Fruit fly (Drosophila melanogaster) whole organism, embryonic: ENCODE data around the gene CG14400.

ENCODE experiments used
- BEAF-32 ChIP-seq: fragments of 200-800 bp; sonication (Bioruptor generic); optimal IDR thresholded peaks from 3 replicates; lab custom pipeline; 2017; ENCODE audit warnings: missing biosample characterization, missing genetic modification characterization, mild to moderate bottlenecking, moderate library complexity, missing genetic modification reagents
- Blimp-1 ChIP-seq: fragments of 200-800 bp; sonication (Bioruptor generic); optimal IDR thresholded peaks from 3 replicates; lab custom pipeline; 2018; ENCODE audit warnings: missing biosample characterization, missing genetic modification characterization, mild to moderate bottlenecking, moderate library complexity, missing genetic modification reagents
- C15 ChIP-seq: fragments of 200-800 bp; sonication (Bioruptor generic); IDR thresholded peaks from 3 replicates; pipeline ENCODE4 v1.3.6; 2022; ENCODE audit warnings: missing biosample characterization, missing genetic modification characterization
- CG11560 ChIP-seq: fragments of 200-800 bp; sonication (Bioruptor generic); IDR thresholded peaks from 3 replicates; pipeline ENCODE4 v1.3.6; 2022; ENCODE audit warnings: missing biosample characterization, missing genetic modification characterization
- CG13624 ChIP-seq: fragments of 200-800 bp; sonication (Bioruptor generic); optimal IDR thresholded peaks from 2 replicates; lab custom pipeline; 2016; ENCODE audit warnings: missing biosample characterization, missing genetic modification characterization
- CG1529 ChIP-seq: fragments of 200-800 bp; sonication (Bioruptor generic); optimal IDR thresholded peaks from 3 replicates; lab custom pipeline; 2018; ENCODE audit warnings: missing biosample characterization, missing genetic modification characterization
- CG17802 ChIP-seq: fragments of 200-800 bp; sonication (Bioruptor generic); optimal IDR thresholded peaks from 2 replicates; lab custom pipeline; 2018; ENCODE audit warnings: missing biosample characterization, mild to moderate bottlenecking, missing genetic modification characterization, moderate library complexity
- CG4424 ChIP-seq: fragments of 200-800 bp; sonication (Bioruptor generic); optimal IDR thresholded peaks from 3 replicates; lab custom pipeline; 2016; ENCODE audit warnings: missing biosample characterization, missing genetic modification characterization
- CG4854 ChIP-seq: fragments of 200-800 bp; sonication (Bioruptor generic); optimal IDR thresholded peaks from 2 replicates; lab custom pipeline; 2016; ENCODE audit warnings: missing biosample characterization, missing genetic modification characterization, inconsistent platforms
- CG6272 ChIP-seq: fragments of 200-800 bp; sonication (Bioruptor generic); IDR thresholded peaks from 2 replicates; pipeline ENCODE4 v1.3.6; 2022; ENCODE audit warnings: missing biosample characterization, missing genetic modification characterization
- CG7556 ChIP-seq: fragments of 200-800 bp; sonication (Bioruptor generic); optimal IDR thresholded peaks from 2 replicates; lab custom pipeline; 2017; ENCODE audit warnings: missing biosample characterization, mild to moderate bottlenecking, missing genetic modification characterization
- CG7987 ChIP-seq: fragments of 200-800 bp; sonication (Bioruptor generic); optimal IDR thresholded peaks from 2 replicates; lab custom pipeline; 2018; ENCODE audit warnings: missing biosample characterization, mild to moderate bottlenecking, missing genetic modification characterization, moderate library complexity
- CTCF ChIP-seq: fragments of 200-800 bp; sonication (Bioruptor generic); optimal IDR thresholded peaks from 2 replicates; lab custom pipeline; 2017; ENCODE audit warnings: missing biosample characterization, mild to moderate bottlenecking, missing genetic modification characterization, moderate library complexity
- Chrac-16 ChIP-seq: fragments of 200-800 bp; sonication (Bioruptor generic); optimal IDR thresholded peaks from 3 replicates; lab custom pipeline; 2016; ENCODE audit warnings: missing biosample characterization, missing genetic modification characterization
- Dfd ChIP-seq, 2 experiments: fragments of >200 bp; optimal IDR thresholded peaks; 2 replicates each; lab custom pipeline; 2017; ENCODE audit warnings: missing biosample characterization in 2 of 2, missing genetic modification characterization in 2 of 2
- Dll ChIP-seq: fragments of 200-800 bp; sonication (Bioruptor generic); IDR thresholded peaks from 4 replicates; pipeline ENCODE4 v1.3.6; 2022; ENCODE audit warnings: missing biosample characterization, missing genetic modification characterization; ENCODE audit not compliant: partially characterized antibody
- Dref ChIP-seq: fragments of 200-800 bp; sonication (Bioruptor generic); IDR thresholded peaks from 2 replicates; pipeline ENCODE4 v1.3.6; 2022; ENCODE audit warnings: missing biosample characterization, missing genetic modification characterization
- E2f1 ChIP-seq: fragments of 200-800 bp; sonication (Bioruptor generic); IDR thresholded peaks from 2 replicates; pipeline ENCODE4 v1.3.6; 2022; ENCODE audit warnings: missing biosample characterization, missing genetic modification characterization
- GATAe ChIP-seq: fragments of 200-800 bp; sonication (Bioruptor generic); conservative IDR thresholded peaks from 2 replicates; pipeline ENCODE4 v1.3.6; 2022; ENCODE audit warnings: missing biosample characterization, missing genetic modification characterization
- Hr78 ChIP-seq, 2 experiments: fragments of 200-800 bp in 1 of 2; fragments of >200 bp in 1 of 2; sonication (Bioruptor generic) in 1 of 2; optimal IDR thresholded peaks; 2 replicates each; lab custom pipeline; 2017 to 2019; ENCODE audit warnings: missing biosample characterization in 2 of 2, missing genetic modification characterization in 2 of 2, mild to moderate bottlenecking in 1 of 2, moderate library complexity in 1 of 2
- Hsf ChIP-seq: fragments of 200-800 bp; sonication (Bioruptor generic); optimal IDR thresholded peaks from 3 replicates; lab custom pipeline; 2016; ENCODE audit warnings: missing biosample characterization, missing genetic modification characterization
- Lpt ChIP-seq: fragments of >200 bp; optimal IDR thresholded peaks from 2 replicates; lab custom pipeline; 2018; ENCODE audit warnings: missing biosample characterization, missing genetic modification characterization
- MESR4 ChIP-seq: fragments of 200-800 bp; sonication (Bioruptor generic); optimal IDR thresholded peaks from 2 replicates; lab custom pipeline; 2018; ENCODE audit warnings: missing biosample characterization, mild to moderate bottlenecking, missing genetic modification characterization, moderate library complexity
- Med ChIP-seq: fragments of 200-800 bp; sonication (Bioruptor generic); peaks from one replicate; lab custom pipeline; 2016; ENCODE audit warnings: missing biosample characterization, missing genetic modification characterization, mild to moderate bottlenecking, inconsistent platforms, moderate library complexity
- Meics ChIP-seq: fragments of 200-800 bp; sonication (Bioruptor generic); optimal IDR thresholded peaks from 2 replicates; lab custom pipeline; 2017; ENCODE audit warnings: missing biosample characterization, mild to moderate bottlenecking, missing genetic modification characterization
- NC2α ChIP-seq: fragments of 200-800 bp; sonication (Bioruptor generic); optimal IDR thresholded peaks from 2 replicates; lab custom pipeline; 2016; ENCODE audit warnings: missing biosample characterization, missing genetic modification characterization
- NC2β ChIP-seq: fragments of 200-800 bp; sonication (Bioruptor generic); optimal IDR thresholded peaks from 2 replicates; lab custom pipeline; 2016; ENCODE audit warnings: missing biosample characterization, missing genetic modification characterization
- NFAT ChIP-seq: fragments of 200-800 bp; sonication (Bioruptor generic); IDR thresholded peaks from 2 replicates; pipeline ENCODE4 v1.3.6; 2022; ENCODE audit warnings: missing biosample characterization, missing genetic modification characterization
- NfI ChIP-seq: fragments of 200-800 bp; sonication (Bioruptor generic); optimal IDR thresholded peaks from 3 replicates; lab custom pipeline; 2018; ENCODE audit warnings: missing biosample characterization, mild to moderate bottlenecking, missing genetic modification characterization, moderate library complexity
- Scr ChIP-seq: fragments of 200-800 bp; sonication (Bioruptor generic); IDR thresholded peaks from 2 replicates; pipeline ENCODE4 v1.3.6; 2022; ENCODE audit warnings: missing biosample characterization, missing genetic modification characterization; ENCODE audit not compliant: partially characterized antibody
- Usf ChIP-seq: fragments of 200-800 bp; sonication (Bioruptor generic); optimal IDR thresholded peaks from 2 replicates; lab custom pipeline; 2017; ENCODE audit warnings: missing genotype, missing biosample characterization, missing genetic modification characterization
- ara ChIP-seq: fragments of 200-800 bp; sonication (Bioruptor generic); IDR thresholded peaks from 2 replicates; pipeline ENCODE4 v1.3.6; 2022; ENCODE audit warnings: missing biosample characterization, missing genetic modification characterization
- cg ChIP-seq: fragments of 200-800 bp; sonication (Bioruptor generic); optimal IDR thresholded peaks from 3 replicates; lab custom pipeline; 2019; ENCODE audit warnings: missing biosample characterization, mild to moderate bottlenecking, missing genetic modification characterization, moderate library complexity
- chif ChIP-seq, 2 experiments: fragments of 200-800 bp; sonication (Bioruptor generic); optimal IDR thresholded peaks; 3 replicates each; lab custom pipeline; 2016; ENCODE audit warnings: missing biosample characterization in 2 of 2, missing genetic modification characterization in 2 of 2
- croc ChIP-seq: fragments of 200-800 bp; sonication (Bioruptor generic); conservative IDR thresholded peaks from 3 replicates; pipeline ENCODE4 v1.3.6; 2022; ENCODE audit warnings: missing biosample characterization, missing genetic modification characterization
- disco-r ChIP-seq: fragments of 200-800 bp; sonication (Bioruptor generic); optimal IDR thresholded peaks from 2 replicates; lab custom pipeline; 2016; ENCODE audit warnings: missing biosample characterization, missing genetic modification characterization
- dmrt99B ChIP-seq: fragments of 200-800 bp; sonication (Bioruptor generic); optimal IDR thresholded peaks from 2 replicates; lab custom pipeline; 2018; ENCODE audit warnings: missing biosample characterization, mild to moderate bottlenecking, missing genetic modification characterization, moderate library complexity
- ewg ChIP-seq: fragments of 200-800 bp; sonication (Bioruptor generic); optimal IDR thresholded peaks from 3 replicates; lab custom pipeline; 2017; ENCODE audit warnings: mild to moderate bottlenecking, missing biosample characterization, missing genetic modification reagents, missing genetic modification characterization
- fru ChIP-seq: fragments of >200 bp; optimal IDR thresholded peaks from 2 replicates; lab custom pipeline; 2017
- gem ChIP-seq: fragments of 200-800 bp; sonication (Bioruptor generic); optimal IDR thresholded peaks from 2 replicates; lab custom pipeline; 2019; ENCODE audit warnings: missing biosample characterization, mild to moderate bottlenecking, missing genetic modification characterization, moderate library complexity
- jing ChIP-seq: fragments of 200-800 bp; sonication (Bioruptor generic); optimal IDR thresholded peaks from 2 replicates; lab custom pipeline; 2018; ENCODE audit warnings: missing biosample characterization, mild to moderate bottlenecking, missing genetic modification characterization
- mld ChIP-seq: fragments of 200-800 bp; sonication (Bioruptor generic); IDR thresholded peaks from 3 replicates; pipeline ENCODE4 v1.3.6; 2022; ENCODE audit warnings: missing biosample characterization, missing genetic modification characterization; ENCODE audit not compliant: partially characterized antibody
- oc ChIP-seq: fragments of 200-800 bp; sonication (Bioruptor generic); optimal IDR thresholded peaks from 2 replicates; lab custom pipeline; 2018; ENCODE audit warnings: missing biosample characterization, mild to moderate bottlenecking, missing genetic modification characterization, moderate library complexity
- pita ChIP-seq: fragments of 200-800 bp; sonication (Bioruptor generic); optimal IDR thresholded peaks from 2 replicates; lab custom pipeline; 2017; ENCODE audit warnings: missing biosample characterization, mild to moderate bottlenecking, missing genetic modification characterization
- pros ChIP-seq: fragments of 200-800 bp; sonication (Bioruptor generic); optimal IDR thresholded peaks from 3 replicates; lab custom pipeline; 2019; ENCODE audit warnings: missing biosample characterization, mild to moderate bottlenecking, missing genetic modification characterization, moderate library complexity
- pzg ChIP-seq: fragments of 200-800 bp; sonication (Bioruptor generic); optimal IDR thresholded peaks from 3 replicates; lab custom pipeline; 2018; ENCODE audit warnings: missing biosample characterization, mild to moderate bottlenecking, missing genetic modification characterization, moderate library complexity
- scrt ChIP-seq: fragments of 200-800 bp; sonication (Bioruptor generic); optimal IDR thresholded peaks from 2 replicates; lab custom pipeline; 2018; ENCODE audit warnings: missing biosample characterization, mild to moderate bottlenecking, missing genetic modification characterization, moderate library complexity
- sens ChIP-seq: fragments of 200-800 bp; sonication (Bioruptor generic); peaks from one replicate; lab custom pipeline; 2016; ENCODE audit warnings: missing biosample characterization, missing genetic modification characterization
- sens-2 ChIP-seq: fragments of 200-800 bp; sonication (Bioruptor generic); IDR thresholded peaks from 2 replicates; pipeline ENCODE4 v1.3.6; 2022; ENCODE audit warnings: missing biosample characterization, missing genetic modification characterization
- shn ChIP-seq: fragments of 200-800 bp; sonication (Bioruptor generic); optimal IDR thresholded peaks from 3 replicates; lab custom pipeline; 2016; ENCODE audit warnings: missing biosample characterization, missing genetic modification characterization
- vvl ChIP-seq: fragments of 200-800 bp; sonication (Bioruptor generic); IDR thresholded peaks from 2 replicates; pipeline ENCODE4 v1.3.6; 2022; ENCODE audit warnings: missing biosample characterization, missing genetic modification characterization
- zen ChIP-seq: fragments of 200-800 bp; sonication (Bioruptor generic); optimal IDR thresholded peaks from 3 replicates; lab custom pipeline; 2018; ENCODE audit warnings: missing biosample characterization, mild to moderate bottlenecking, missing genetic modification characterization, moderate library complexity
- zfh1 ChIP-seq: fragments of 200-800 bp; sonication (Bioruptor generic); IDR thresholded peaks from 3 replicates; pipeline ENCODE4 v1.3.6; 2022; ENCODE audit warnings: missing biosample characterization, missing genetic modification characterization

Gene CG14400

dm6 chr2L:20896681-20897341, 39.1 kb upstream of the CG14400 start (continued):
- no peak for TF ChIP-seq MESR4 (GFP tag; lab: Kevin White, UChicago)
- no peak for TF ChIP-seq Dll
- TF ChIP-seq scrt (GFP tag; lab: Kevin White, UChicago) = peak; percentile 44
- TF ChIP-seq CG7987 (GFP tag; lab: Kevin White, UChicago) = peak; percentile 87
- TF ChIP-seq zen (tag; lab: Kevin White, UChicago) = no peak
- TF ChIP-seq NFAT (GFP tag; lab: Robert Waterston, UW) = no peak
- TF ChIP-seq gem (tag; lab: Kevin White, UChicago) = peak; percentile 37
- TF ChIP-seq CG6272 (GFP tag; lab: Robert Waterston, UW) = no peak
- no peak for TF ChIP-seq CG13624
- no peak for TF ChIP-seq NC2β (GFP tag; lab: Kevin White, UChicago)
- TF ChIP-seq CG17802 (tag; lab: Kevin White, UChicago) = no peak
- no peak for TF ChIP-seq Dref (GFP tag; lab: Robert Waterston, UW)
- no peak for TF ChIP-seq pita (GFP tag; lab: Kevin White, UChicago)
- TF ChIP-seq croc (GFP tag; lab: Robert Waterston, UW) = no peak
- no peak for TF ChIP-seq pros (GFP tag; lab: Kevin White, UChicago)
- no peak for TF ChIP-seq Lpt (GFP tag; lab: Kevin White, UChicago)
- TF ChIP-seq chif (GFP tag; optimal IDR thresholded peaks at IDR 0.05; lab: Kevin White, UChicago) = no peak
- no peak for TF ChIP-seq disco-r (GFP tag; lab: Kevin White, UChicago)
- TF ChIP-seq CTCF = peak; percentile 14
- no peak for TF ChIP-seq Scr
- TF ChIP-seq ara (GFP tag; lab: Robert Waterston, UW) = no peak
- TF ChIP-seq ewg (GFP tag; lab: Kevin White, UChicago) = no peak
- TF ChIP-seq dmrt99B (tag; lab: Kevin White, UChicago) = peak; percentile 47
- no peak for TF ChIP-seq pzg (GFP tag; lab: Kevin White, UChicago)
- TF ChIP-seq Hr78 (GFP tag; optimal IDR thresholded peaks at IDR 0.05; lab: Kevin White, UChicago) = peak in 1 of 2 experiments; percentile 75
- TF ChIP-seq Dfd (GFP tag; optimal IDR thresholded peaks at IDR 0.05; lab: Kevin White, UChicago) = no peak
- TF ChIP-seq C15 (GFP tag; lab: Robert Waterston, UW) = 0 out of 3 replicates have a peak, but pooled peaks have one; percentile 37
- TF ChIP-seq NfI (GFP tag; lab: Kevin White, UChicago) = peak; percentile 46
- TF ChIP-seq Meics (GFP tag; lab: Kevin White, UChicago) = no peak
- TF ChIP-seq CG11560 = no peak
- TF ChIP-seq Hsf (GFP tag; lab: Kevin White, UChicago) = no peak
- peak; percentile 30 for TF ChIP-seq CG4854
- no peak for TF ChIP-seq GATAe
- TF ChIP-seq E2f1 (GFP tag; lab: Robert Waterston, UW) = no peak
- no peak for TF ChIP-seq jing
- no peak for TF ChIP-seq mld (GFP tag; lab: Robert Waterston, UW)
- TF ChIP-seq CG4424 (GFP tag; lab: Kevin White, UChicago) = no peak
- no peak for TF ChIP-seq shn (GFP tag; lab: Kevin White, UChicago)
- no peak for TF ChIP-seq CG7556
- TF ChIP-seq Chrac-16 (GFP tag; lab: Kevin White, UChicago) = no peak

- no peak for TF ChIP-seq ara (GFP tag; lab: Robert Waterston, UW)
- peak; percentile 61 for TF ChIP-seq cg (GFP tag; lab: Kevin White, UChicago)
- peak; percentile 45 for TF ChIP-seq Med (GFP tag; lab: Kevin White, UChicago)
- peak; percentile 10 for TF ChIP-seq Blimp-1 (GFP tag; lab: Kevin White, UChicago)
- no peak for TF ChIP-seq oc (tag; lab: Kevin White, UChicago)
- TF ChIP-seq fru = no peak
- TF ChIP-seq sens-2 = no peak
- peak; percentile 64 for TF ChIP-seq sens (GFP tag; lab: Kevin White, UChicago)
- peak; percentile 38; the same call in 1 of the 3 replicates for TF ChIP-seq zfh1
- TF ChIP-seq CG1529 = no peak
- no peak for TF ChIP-seq BEAF-32 (GFP tag; lab: Kevin White, UChicago)
- TF ChIP-seq NC2α = no peak
- peak; percentile 50 for TF ChIP-seq vvl (GFP tag; lab: Robert Waterston, UW)
- TF ChIP-seq Usf (GFP tag; lab: Kevin White, UChicago) = no peak
Observed at dm6 chr2L:20891188-20891587, 33.5 kb upstream of the CG14400 start.
